Fruit fly (Drosophila melanogaster): ENCODE results near the gene Ptp61F.

Ptp61F gene

dm6 chr3L:1376014-1376745 lies 98.9 kb downstream of the Ptp61F start (continued):
- peak; percentile 85 for TF ChIP-seq CG15336 (GFP tag; IDR thresholded peaks at IDR 0.05)
- peak; percentile 45 for TF ChIP-seq spab (GFP tag; optimal IDR thresholded peaks at IDR 0.05)
- TF ChIP-seq CG3032 (tag; optimal IDR thresholded peaks at IDR 0.05): peak; percentile 55
- TF ChIP-seq lz (GFP tag; optimal IDR thresholded peaks at IDR 0.05): peak; percentile 26
- no peak for TF ChIP-seq Sox15 (GFP tag; optimal IDR thresholded peaks at IDR 0.05)
- peak; percentile 80 for TF ChIP-seq eg (GFP tag; IDR thresholded peaks at IDR 0.05)
- TF ChIP-seq CG3919 (GFP tag; optimal IDR thresholded peaks at IDR 0.05): peak; percentile 66
- peak; percentile 11 for TF ChIP-seq Hr39 (GFP tag; optimal IDR thresholded peaks at IDR 0.05)
- no peak for TF ChIP-seq Hr38 (GFP tag; optimal IDR thresholded peaks at IDR 0.05)
- TF ChIP-seq CG10631 (GFP tag; optimal IDR thresholded peaks at IDR 0.05): peak; percentile 60
- peak; percentile 61 to 69 for TF ChIP-seq ss (GFP tag; optimal IDR thresholded peaks at IDR 0.05)
- TF ChIP-seq fd59A (GFP tag; optimal IDR thresholded peaks at IDR 0.05): peak; percentile 48
- peak; percentile 76 for TF ChIP-seq Lpt (GFP tag; optimal IDR thresholded peaks at IDR 0.05)
- peak; percentile 38 for TF ChIP-seq CG1621 (tag; optimal IDR thresholded peaks at IDR 0.05)
- peak; percentile 53; the same call in 1 of the 2 replicates for TF ChIP-seq Gug (GFP tag; IDR thresholded peaks at IDR 0.05)
- TF ChIP-seq esn (GFP tag; optimal IDR thresholded peaks at IDR 0.05): peak; percentile 15
- TF ChIP-seq CG4318 (GFP tag; optimal IDR thresholded peaks at IDR 0.05): peak; percentile 80
- no peak for TF ChIP-seq vri (GFP tag; optimal IDR thresholded peaks at IDR 0.05)
- peak; percentile 91 for TF ChIP-seq dsx (GFP tag; optimal IDR thresholded peaks at IDR 0.05; ENCODE audit: poor library complexity, severe bottlenecking)
- no peak for TF ChIP-seq Smox (GFP tag; optimal IDR thresholded peaks at IDR 0.05)

dm6 chr3L:1374438-1375133 lies 100.5 kb downstream of the Ptp61F start:
- TF ChIP-seq esn (GFP tag; optimal IDR thresholded peaks at IDR 0.05) (peak; percentile 73), dsx (GFP tag; optimal IDR thresholded peaks at IDR 0.05; ENCODE audit: poor library complexity, severe bottlenecking) (no peak), Eip78C (GFP tag) (peak; percentile 90), Eip75B (GFP tag; optimal IDR thresholded peaks at IDR 0.05) (peak; percentile 45), CG7368 (GFP tag; optimal IDR thresholded peaks at IDR 0.05) (no peak), CG6276 (GFP tag; optimal IDR thresholded peaks at IDR 0.05) (peak; percentile 31), CG11902 (GFP tag; optimal IDR thresholded peaks at IDR 0.05) (no peak), Met (GFP tag; optimal IDR thresholded peaks at IDR 0.05) (peak; percentile 76), net (GFP tag; optimal IDR thresholded peaks at IDR 0.05) (peak; percentile 66), CG6792 (GFP tag; optimal IDR thresholded peaks at IDR 0.05) (peak; percentile 56), eg (GFP tag; IDR thresholded peaks at IDR 0.05) (peak; percentile 75), CG32006 (GFP tag; optimal IDR thresholded peaks at IDR 0.05) (peak; percentile 79), salr (GFP tag; optimal IDR thresholded peaks at IDR 0.05) (peak in 1 of 2 experiments; percentile 57), CG11762 (GFP tag; optimal IDR thresholded peaks at IDR 0.05; ENCODE audit: insufficient read depth) (no peak), lz (GFP tag; optimal IDR thresholded peaks at IDR 0.05) (peak; percentile 67), spab (GFP tag; optimal IDR thresholded peaks at IDR 0.05) (no peak), dac (GFP tag; optimal IDR thresholded peaks at IDR 0.05) (peak; percentile 52), Eip93F (GFP tag; optimal IDR thresholded peaks at IDR 0.05) (no peak), pdm3 (GFP tag; optimal IDR thresholded peaks at IDR 0.05) (peak; percentile 74), acj6 (GFP tag; optimal IDR thresholded peaks at IDR 0.05) (peak; percentile 74), fkh (GFP tag; optimal IDR thresholded peaks at IDR 0.05) (no peak), Hr39 (GFP tag; optimal IDR thresholded peaks at IDR 0.05) (peak; percentile 72), CG8319 (GFP tag; optimal IDR thresholded peaks at IDR 0.05) (no peak), CG16779 (tag; optimal IDR thresholded peaks at IDR 0.05) (no peak), svp (GFP tag) (peak; percentile 80), cyc (GFP tag; optimal IDR thresholded peaks at IDR 0.05) (no peak), Lpt (GFP tag; optimal IDR thresholded peaks at IDR 0.05) (peak; percentile 29), CG6163 (GFP tag; IDR thresholded peaks at IDR 0.05) (peak; percentile 82), vri (GFP tag; optimal IDR thresholded peaks at IDR 0.05) (no peak), Blimp-1 (GFP tag; optimal IDR thresholded peaks at IDR 0.05) (no peak), CG3919 (GFP tag; optimal IDR thresholded peaks at IDR 0.05) (peak; percentile 46), CG8632 (GFP tag; optimal IDR thresholded peaks at IDR 0.05) (peak; percentile 68), CG10669 (GFP tag; optimal IDR thresholded peaks at IDR 0.05) (no peak), CG4318 (GFP tag; optimal IDR thresholded peaks at IDR 0.05) (peak; percentile 42), Sox15 (GFP tag; optimal IDR thresholded peaks at IDR 0.05) (peak; percentile 39), fd85E (GFP tag; optimal IDR thresholded peaks at IDR 0.05) (no peak), CG15336 (GFP tag; IDR thresholded peaks at IDR 0.05) (peak; percentile 80), CG3032 (tag; optimal IDR thresholded peaks at IDR 0.05) (peak; percentile 28)
